Fruit fly (Drosophila melanogaster): ENCODE measurements around the gene CG34435.

The CG34435 gene

DNA sequence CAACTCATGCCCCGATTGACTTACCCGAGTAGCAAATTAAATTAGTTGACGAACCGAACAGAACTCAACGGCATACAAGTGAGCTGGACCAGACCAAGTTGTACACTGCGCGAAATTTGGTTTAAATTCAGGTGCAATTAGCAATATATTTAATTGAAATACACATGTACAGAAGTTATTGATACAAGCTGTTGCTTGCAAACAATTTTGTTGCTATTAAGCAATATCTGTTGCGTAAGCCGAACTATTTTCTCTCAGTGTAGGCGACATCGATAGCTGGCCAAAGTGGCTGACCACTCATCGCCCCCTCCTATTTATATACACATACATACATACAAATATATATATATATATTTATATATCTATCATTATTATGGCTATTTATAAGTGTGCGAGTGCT, 10.1 kb downstream of the CG34435 start:
- TF ChIP-seq Hr4 (GFP tag; optimal IDR thresholded peaks at IDR 0.05) = no peak
- TF ChIP-seq CG8319 (GFP tag; optimal IDR thresholded peaks at IDR 0.05) = no peak
- TF ChIP-seq CG8632 (GFP tag; optimal IDR thresholded peaks at IDR 0.05) = no peak
- no peak for TF ChIP-seq CG11902 (GFP tag; optimal IDR thresholded peaks at IDR 0.05)
- TF ChIP-seq CG15336 (GFP tag; IDR thresholded peaks at IDR 0.05) = no peak
- TF ChIP-seq CG6808 (GFP tag; optimal IDR thresholded peaks at IDR 0.05) = no peak
- no peak for TF ChIP-seq Met (GFP tag; optimal IDR thresholded peaks at IDR 0.05)
- no peak for TF ChIP-seq fkh (GFP tag; optimal IDR thresholded peaks at IDR 0.05)
- TF ChIP-seq CG1621 (tag; optimal IDR thresholded peaks at IDR 0.05) = no peak
- no peak for TF ChIP-seq CG3032 (tag; optimal IDR thresholded peaks at IDR 0.05)
- no peak for TF ChIP-seq lz (GFP tag; optimal IDR thresholded peaks at IDR 0.05)
- no peak for TF ChIP-seq spab (GFP tag; optimal IDR thresholded peaks at IDR 0.05)
- no peak for TF ChIP-seq CG6792 (GFP tag; optimal IDR thresholded peaks at IDR 0.05)
- TF ChIP-seq Sox15 (GFP tag; optimal IDR thresholded peaks at IDR 0.05) = no peak
- TF ChIP-seq dac (GFP tag; optimal IDR thresholded peaks at IDR 0.05) = no peak
- no peak for TF ChIP-seq CG11294 (GFP tag; IDR thresholded peaks at IDR 0.05)
- no peak for TF ChIP-seq fd85E (GFP tag; optimal IDR thresholded peaks at IDR 0.05)

DNA sequence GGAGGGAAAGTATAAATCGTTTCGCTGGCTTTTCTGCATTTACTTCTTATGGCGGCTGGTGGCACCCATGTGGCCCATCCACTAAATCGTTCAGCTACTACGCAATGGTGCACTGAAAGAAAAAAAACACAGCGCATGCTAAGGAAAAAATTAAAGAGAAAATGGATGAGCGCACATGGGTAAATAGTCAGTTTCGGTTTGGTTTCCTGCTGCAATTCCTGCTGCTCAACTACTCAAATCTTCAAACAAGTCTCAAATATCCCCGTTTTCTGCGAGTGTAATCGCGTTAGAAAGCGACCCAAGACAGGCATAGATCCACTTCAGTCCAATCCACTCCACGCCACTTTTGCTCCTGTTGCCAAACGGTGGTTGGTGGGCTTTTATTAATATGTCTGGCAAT, 11.3 kb downstream of the CG34435 start:
- TF ChIP-seq CG11902 (GFP tag; optimal IDR thresholded peaks at IDR 0.05) (no peak), CG34406 (GFP tag; optimal IDR thresholded peaks at IDR 0.05) (no peak), dac (GFP tag; optimal IDR thresholded peaks at IDR 0.05) (no peak), salr (GFP tag; optimal IDR thresholded peaks at IDR 0.05) (no peak), CG32006 (GFP tag; optimal IDR thresholded peaks at IDR 0.05) (no peak), topi (GFP tag; optimal IDR thresholded peaks at IDR 0.05) (no peak), net (GFP tag; optimal IDR thresholded peaks at IDR 0.05) (no peak)

DNA sequence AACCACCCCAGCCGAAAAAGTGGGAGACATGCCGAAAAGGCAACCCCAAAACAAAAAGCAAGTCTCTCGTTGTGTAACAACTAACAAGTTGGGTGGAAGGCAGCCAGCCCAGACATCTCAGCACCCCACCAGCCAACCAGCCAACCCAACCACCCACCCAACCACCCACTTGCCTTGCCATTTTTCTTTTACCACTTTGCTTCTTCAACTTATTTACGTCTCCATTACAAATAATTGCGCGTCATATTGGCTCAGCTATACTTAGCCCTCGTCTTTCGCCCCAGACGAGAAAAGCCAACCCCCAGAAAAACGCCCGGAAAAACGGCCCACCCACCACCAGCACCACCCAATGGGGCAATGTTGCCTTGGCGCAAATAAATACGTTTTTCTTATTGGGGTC, 12.0 kb downstream of the CG34435 start:
- no peak for TF ChIP-seq Sox14 (GFP tag; optimal IDR thresholded peaks at IDR 0.05)
- no peak for TF ChIP-seq acj6 (GFP tag; optimal IDR thresholded peaks at IDR 0.05)
- no peak for TF ChIP-seq lz (GFP tag; optimal IDR thresholded peaks at IDR 0.05)
- TF ChIP-seq Blimp-1 (GFP tag; optimal IDR thresholded peaks at IDR 0.05) = no peak
- TF ChIP-seq CG16779 (tag; optimal IDR thresholded peaks at IDR 0.05) = no peak
- TF ChIP-seq CG9139 (GFP tag; optimal IDR thresholded peaks at IDR 0.05) = no peak
- TF ChIP-seq Eip93F (GFP tag; optimal IDR thresholded peaks at IDR 0.05) = no peak
- no peak for TF ChIP-seq OdsH (GFP tag; optimal IDR thresholded peaks at IDR 0.05)
- no peak for TF ChIP-seq CG8319 (GFP tag; optimal IDR thresholded peaks at IDR 0.05)

DNA sequence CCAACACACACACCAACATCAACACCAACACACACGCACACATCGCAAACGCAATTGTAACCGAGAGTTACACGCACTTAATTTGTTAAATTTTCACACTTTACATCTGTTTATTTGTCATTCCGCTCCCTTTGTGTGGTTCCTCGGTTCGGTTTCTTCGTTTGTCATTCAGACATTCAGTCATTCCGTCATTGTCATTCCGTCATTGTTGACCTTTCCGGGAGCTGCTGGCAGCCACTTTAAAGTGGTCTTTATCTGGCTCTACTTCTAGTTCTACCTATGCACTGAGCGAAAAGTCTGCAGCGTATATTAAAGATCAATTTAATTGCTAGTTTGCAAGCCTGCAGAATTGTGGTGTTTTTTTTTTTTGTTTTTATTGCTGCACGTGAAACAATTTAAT, 17.7 kb downstream of the CG34435 start:
- TF ChIP-seq fkh (GFP tag; optimal IDR thresholded peaks at IDR 0.05) = peak; percentile 12
- TF ChIP-seq CG3032 (tag; optimal IDR thresholded peaks at IDR 0.05) = no peak

DNA sequence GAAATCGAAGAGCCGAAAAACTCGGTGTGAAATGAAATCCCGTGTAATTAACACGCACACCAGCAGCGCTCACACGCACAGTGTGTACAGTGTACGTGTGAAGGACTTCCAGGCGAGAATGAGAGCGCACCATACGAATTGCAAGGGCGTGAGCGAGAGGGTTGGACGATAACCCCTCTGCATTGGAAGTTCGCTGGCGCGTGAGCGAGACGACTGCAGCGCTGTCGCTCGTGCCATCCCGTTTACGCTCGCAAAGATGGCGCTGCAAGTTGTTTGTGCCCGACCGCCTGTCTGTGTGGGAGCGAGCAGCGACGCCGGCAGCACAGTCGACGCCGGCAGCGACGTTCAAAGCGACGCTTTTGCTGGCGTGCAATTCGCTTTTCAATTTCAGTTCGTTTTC, 20.4 kb downstream of the CG34435 start, which contains the start of gene Vsx1:
Gene Vsx1 (plus strand): TSS at position 388 of the 400 bp plus-strand sequence.
- TF ChIP-seq CG6808 (GFP tag; optimal IDR thresholded peaks at IDR 0.05) (no peak), svp (GFP tag) (peak; percentile 45), fkh (GFP tag; optimal IDR thresholded peaks at IDR 0.05) (peak; percentile 78), dac (GFP tag; optimal IDR thresholded peaks at IDR 0.05) (no peak)

DNA sequence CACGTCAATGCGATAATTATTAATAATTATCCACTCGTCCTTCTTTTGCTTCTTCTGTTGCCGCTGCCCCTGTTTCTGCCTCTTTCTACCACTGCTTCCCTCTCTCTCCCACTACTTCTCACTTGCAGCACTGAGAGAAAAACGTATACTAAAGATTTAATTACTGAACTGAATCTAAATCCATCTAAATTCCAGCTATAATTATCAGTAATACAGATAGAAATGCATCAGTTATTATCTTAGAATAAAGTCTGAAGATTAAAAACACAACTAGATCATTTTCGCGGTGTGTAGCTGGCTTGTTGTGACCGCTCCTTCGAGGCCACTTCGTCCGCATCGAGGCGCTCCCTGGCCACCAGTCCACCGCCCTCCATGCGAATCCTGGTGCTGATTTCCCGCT, 24.3 kb downstream of the CG34435 start:
- no peak for TF ChIP-seq Lpt (GFP tag; optimal IDR thresholded peaks at IDR 0.05)
- peak; percentile 63 for TF ChIP-seq svp (GFP tag)
- no peak for TF ChIP-seq OdsH (GFP tag; optimal IDR thresholded peaks at IDR 0.05)
- TF ChIP-seq Ets96B (tag; optimal IDR thresholded peaks at IDR 0.05) = no peak
- TF ChIP-seq CG7368 (GFP tag; optimal IDR thresholded peaks at IDR 0.05) = no peak
